Worm (Caenorhabditis elegans) whole organism, L2 larva: ENCODE data around the gene T26C12.2.

Experiments
- R02D3.7 ChIP-seq: fragments of 150-350 bp; optimal IDR thresholded peaks from 2 replicates; lab custom pipeline; 2014; ENCODE audit warnings: missing biosample characterization, missing genetic modification characterization
- ceh-82 ChIP-seq: fragments of 150-350 bp; optimal IDR thresholded peaks from 2 replicates; lab custom pipeline; 2014; ENCODE audit warnings: missing biosample characterization, missing genetic modification characterization
- dmd-4 ChIP-seq: sonication (generic microtip); optimal IDR thresholded peaks from 2 replicates; lab custom pipeline; 2017; ENCODE audit warnings: missing biosample characterization, missing genetic modification characterization
- lsy-2 ChIP-seq, 2 experiments: fragments of 150-350 bp in 1 of 2; sonication (generic microtip) in 1 of 2; optimal IDR thresholded peaks; 2 replicates each; lab custom pipeline; 2014 to 2017; ENCODE audit warnings: missing biosample characterization in 2 of 2, missing genetic modification characterization in 2 of 2
- nhr-12 ChIP-seq: fragments of 150-350 bp; optimal IDR thresholded peaks from 2 replicates; lab custom pipeline; 2014; ENCODE audit warnings: missing biosample characterization, missing genetic modification characterization
- snpc-4 ChIP-seq: fragments of 150-350 bp; optimal IDR thresholded peaks from 2 replicates; lab custom pipeline; 2014; ENCODE audit warnings: missing biosample characterization, missing genetic modification characterization

DNA sequence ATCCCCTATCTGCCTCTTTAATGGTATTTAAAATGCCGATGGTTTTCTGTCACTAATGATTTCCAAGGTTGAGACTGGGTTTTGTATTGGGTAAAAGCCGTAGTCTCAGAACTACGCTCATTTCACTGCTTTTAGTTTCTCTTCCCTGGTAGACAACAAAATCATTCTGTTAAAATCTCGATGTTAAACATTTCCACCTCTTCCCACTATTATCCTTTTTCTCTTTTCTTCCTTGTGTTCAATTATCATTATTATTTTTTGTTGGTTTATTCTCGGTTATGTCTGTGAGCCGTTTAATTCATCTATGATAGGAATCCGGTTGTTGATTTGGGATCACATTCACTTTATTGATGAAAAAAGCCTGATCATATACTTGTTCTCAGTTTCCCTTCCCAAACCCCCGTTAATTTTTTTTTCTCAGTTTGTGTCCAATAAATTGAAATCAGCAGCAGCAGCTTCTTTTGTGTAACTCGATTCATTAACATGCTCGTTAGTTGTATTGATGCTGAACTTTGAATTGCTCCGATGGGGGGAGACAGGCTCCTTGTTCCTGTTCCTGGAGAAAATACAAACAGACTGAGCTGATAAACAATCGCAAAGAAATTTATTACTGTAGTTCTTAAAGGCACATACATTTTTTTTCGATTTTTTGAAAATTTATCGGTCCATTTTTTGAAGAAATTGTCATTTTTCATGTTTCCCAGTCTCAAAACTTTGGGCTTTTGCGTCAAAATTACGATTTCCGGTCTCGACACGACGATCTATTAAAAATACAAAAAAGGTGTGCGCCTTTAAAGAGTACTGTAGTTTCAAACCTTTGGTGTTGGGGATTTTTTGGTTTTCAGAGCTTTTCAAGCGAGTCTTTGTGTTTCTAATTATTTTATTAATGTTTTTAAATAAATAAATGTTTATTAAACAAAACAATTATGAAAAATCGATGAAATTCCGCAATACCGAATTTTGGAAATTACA, 31.3 kb upstream of the T26C12.2 start:
- no peak for TF ChIP-seq ceh-82 (tag; lab: Kevin White, UChicago)
- TF ChIP-seq nhr-12 (tag; lab: Kevin White, UChicago): no peak
- TF ChIP-seq lsy-2 (tag; optimal IDR thresholded peaks at IDR 0.05; lab: Kevin White, UChicago): no peak
- TF ChIP-seq R02D3.7 (tag; lab: Kevin White, UChicago): no peak
- no peak for TF ChIP-seq dmd-4 (tag; lab: Kevin White, UChicago)
- no peak for TF ChIP-seq snpc-4 (tag; lab: Kevin White, UChicago)
